Worm (Caenorhabditis elegans): Measurements from ENCODE around the gene K02B2.6.

- no peak for TF ChIP-seq W03F9.2 (tag; optimal IDR thresholded peaks at IDR 0.05)
- no peak for TF ChIP-seq dao-5 (tag; optimal IDR thresholded peaks at IDR 0.05)
Measured at ce11 chrIV:5985823-5986222, 23.8 kb upstream of the K02B2.6 start.
